Fruit fly (Drosophila melanogaster): ENCODE results near the gene b.

DNA sequence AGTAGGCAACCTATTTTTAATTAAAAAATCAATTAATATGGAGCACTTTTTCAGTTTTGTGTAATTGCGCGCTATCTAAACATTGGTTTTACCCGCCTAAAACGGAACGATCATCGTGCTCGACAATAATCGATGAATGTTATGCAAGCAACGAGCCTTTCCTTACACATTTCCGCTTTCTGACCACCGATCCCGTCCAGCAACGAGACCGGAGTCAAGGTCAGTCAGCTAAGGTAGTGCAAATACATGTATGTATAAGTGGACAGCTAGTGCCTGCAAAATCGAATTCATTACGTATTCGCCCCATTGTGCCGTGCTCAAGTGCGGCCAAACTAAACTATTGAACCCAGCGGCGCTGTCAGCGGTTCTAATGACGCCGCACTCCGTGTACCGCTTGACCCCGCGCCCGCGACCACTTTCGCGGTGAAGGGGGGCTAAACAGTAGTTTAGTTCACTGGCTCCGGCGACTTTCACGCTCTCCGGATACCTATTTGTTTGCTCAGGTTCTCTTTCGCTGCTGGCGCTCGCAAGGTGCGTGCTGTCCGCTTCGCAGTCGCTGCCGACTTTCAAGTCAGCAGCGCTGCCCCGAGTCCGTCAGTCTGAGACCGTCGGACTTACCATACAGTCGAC, 17.9 kb upstream of the b start, which contains the start of gene CAH1:
- no peak for TF ChIP-seq CG32006 (GFP tag; optimal IDR thresholded peaks at IDR 0.05)
- TF ChIP-seq CG16779 (tag; optimal IDR thresholded peaks at IDR 0.05), result no peak
- TF ChIP-seq Met (GFP tag; optimal IDR thresholded peaks at IDR 0.05), result no peak
- no peak for TF ChIP-seq CG8319 (GFP tag; optimal IDR thresholded peaks at IDR 0.05)
- no peak for TF ChIP-seq CG6854 (GFP tag; optimal IDR thresholded peaks at IDR 0.05)
- no peak for TF ChIP-seq CG6163 (GFP tag; IDR thresholded peaks at IDR 0.05)
- no peak for TF ChIP-seq Gug (GFP tag; IDR thresholded peaks at IDR 0.05)
- TF ChIP-seq Smox (GFP tag; optimal IDR thresholded peaks at IDR 0.05), result no peak
- TF ChIP-seq CG3919 (GFP tag; optimal IDR thresholded peaks at IDR 0.05), result no peak
- peak; percentile 33; the same call in 1 of the 3 replicates for TF ChIP-seq eg (GFP tag; IDR thresholded peaks at IDR 0.05)
